Worm (Caenorhabditis elegans) whole organism, midembryonic: Measurements from ENCODE around the gene Y49F6B.8.

ENCODE experiments used
- T22C8.4 ChIP-seq: fragments of 200-800 bp; sonication (Bioruptor generic); IDR thresholded peaks from 2 replicates; pipeline ENCODE4 v1.3.6; 2022; ENCODE audit warnings: missing genetic modification characterization, missing compliant biosample characterization
- cog-1 ChIP-seq: sonication (generic microtip); optimal IDR thresholded peaks from 2 replicates; lab custom pipeline; 2016; ENCODE audit warnings: missing genetic modification characterization, missing compliant biosample characterization
- flt-1 ChIP-seq: fragments of 200-800 bp; sonication (Bioruptor generic); IDR thresholded peaks from 2 replicates; pipeline ENCODE4 v1.3.6; 2022; ENCODE audit warnings: missing genetic modification characterization, missing compliant biosample characterization
- med-1 ChIP-seq: sonication (generic microtip); optimal IDR thresholded peaks from 2 replicates; lab custom pipeline; 2017; ENCODE audit warnings: missing genetic modification characterization, mild to moderate bottlenecking, missing compliant biosample characterization, antibody characterized with exemption, missing genetic modification reagents; ENCODE audit not compliant: insufficient read depth
- ref-1 ChIP-seq: fragments of 200-800 bp; sonication (Bioruptor generic); conservative IDR thresholded peaks from 2 replicates; pipeline ENCODE4 v1.3.6; 2022; ENCODE audit warnings: missing genetic modification reagents, missing genetic modification characterization, missing compliant biosample characterization
- tab-1 ChIP-seq: fragments of 200-800 bp; sonication (Bioruptor generic); IDR thresholded peaks from 2 replicates; pipeline ENCODE4 v1.3.6; 2022; ENCODE audit warnings: missing genetic modification characterization, missing compliant biosample characterization
- ztf-23 ChIP-seq: fragments of 200-800 bp; sonication (Bioruptor generic); IDR thresholded peaks from 2 replicates; pipeline ENCODE4 v1.3.6; 2022; ENCODE audit warnings: missing genetic modification reagents, missing genetic modification characterization, missing compliant biosample characterization

DNA sequence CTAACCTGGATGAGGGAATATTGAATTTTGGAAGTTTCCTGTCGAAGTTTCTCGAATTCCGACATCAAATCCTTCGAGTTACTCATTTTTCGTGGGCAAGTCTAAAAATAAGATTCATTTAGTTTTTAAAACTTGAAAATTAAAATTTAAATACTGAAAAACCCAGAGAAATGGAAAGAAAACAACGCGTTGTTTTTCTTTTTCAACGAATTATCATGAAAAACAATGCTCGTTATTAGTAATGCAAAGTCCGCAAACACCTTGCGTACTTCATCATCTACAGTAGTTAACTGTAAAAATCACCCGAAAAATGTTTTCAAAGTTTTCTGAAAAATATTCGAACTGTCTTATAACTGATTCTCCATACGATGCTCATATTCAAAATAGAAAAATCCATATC lies 37.2 kb downstream of the Y49F6B.8 start, which contains the start of gene C16C8.4:
- no peak for TF ChIP-seq flt-1 (GFP tag; lab: Robert Waterston, UW)
- TF ChIP-seq cog-1 (tag; lab: Kevin White, UChicago), result no peak
- TF ChIP-seq ztf-23 (GFP tag; lab: Robert Waterston, UW), result no peak
- no peak for TF ChIP-seq T22C8.4 (GFP tag; lab: Robert Waterston, UW)
- no peak for TF ChIP-seq med-1 (GFP tag; lab: Kevin White, UChicago)
- no peak for TF ChIP-seq ref-1 (GFP tag; lab: Robert Waterston, UW)
- TF ChIP-seq tab-1 (GFP tag; lab: Robert Waterston, UW), result no peak
